Fruit fly (Drosophila melanogaster): Measurements from ENCODE around the gene CG10431.

CG10431 gene

DNA sequence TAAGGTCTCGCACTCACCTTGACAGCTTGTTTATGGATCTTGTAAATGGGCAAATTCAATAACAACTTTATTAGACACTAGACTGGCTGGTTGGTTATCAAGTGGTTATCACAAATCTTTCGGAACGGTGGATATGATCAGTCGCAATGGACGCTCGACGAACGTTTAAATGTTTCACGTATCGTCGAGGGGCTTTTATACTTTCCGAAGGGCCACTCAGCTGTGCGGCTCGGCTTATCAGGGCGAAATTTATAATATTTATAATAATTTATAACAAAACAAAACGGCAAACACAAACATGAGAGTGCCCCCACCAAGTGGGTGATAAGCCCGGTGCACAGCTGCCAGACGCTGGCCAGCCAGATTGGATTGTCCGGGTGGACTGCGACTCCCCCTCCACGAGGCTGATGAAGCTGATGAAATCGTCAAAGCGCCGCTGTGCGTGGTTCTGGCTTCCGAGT, 20.2 kb upstream of the CG10431 start, which contains the start of gene CG10621:
TSS of gene CG10621 (minus strand) at position 177 of the 461 bp plus-strand sequence.
- TF ChIP-seq net (GFP tag; optimal IDR thresholded peaks at IDR 0.05): peak; percentile 33
- TF ChIP-seq ss (GFP tag; optimal IDR thresholded peaks at IDR 0.05): peak in 1 of 2 experiments; percentile 32
- 0 out of 3 replicates have a peak, but pooled peaks have one; percentile 24 for TF ChIP-seq CG8119 (GFP tag; IDR thresholded peaks at IDR 0.05)
- TF ChIP-seq CG3919 (GFP tag; optimal IDR thresholded peaks at IDR 0.05): no peak
- TF ChIP-seq CG8632 (GFP tag; optimal IDR thresholded peaks at IDR 0.05): no peak
- no peak for TF ChIP-seq Lpt (GFP tag; optimal IDR thresholded peaks at IDR 0.05)
- TF ChIP-seq fkh (GFP tag; optimal IDR thresholded peaks at IDR 0.05): peak; percentile 35
- peak; percentile 57 for TF ChIP-seq CG6854 (GFP tag; optimal IDR thresholded peaks at IDR 0.05)
- TF ChIP-seq CG6808 (GFP tag; optimal IDR thresholded peaks at IDR 0.05): peak; percentile 4
- 0 out of 3 replicates have a peak, but pooled peaks have one; percentile 34 for TF ChIP-seq CG6163 (GFP tag; IDR thresholded peaks at IDR 0.05)
- TF ChIP-seq CG6792 (GFP tag; optimal IDR thresholded peaks at IDR 0.05): no peak
- no peak for TF ChIP-seq CG34406 (GFP tag; optimal IDR thresholded peaks at IDR 0.05)
- peak; percentile 97 for TF ChIP-seq svp (GFP tag)
- TF ChIP-seq Ets21C (GFP tag; optimal IDR thresholded peaks at IDR 0.05): no peak
- peak; percentile 79 for TF ChIP-seq vri (GFP tag; optimal IDR thresholded peaks at IDR 0.05)
- TF ChIP-seq Sox102F (GFP tag; optimal IDR thresholded peaks at IDR 0.05): peak; percentile 20

DNA sequence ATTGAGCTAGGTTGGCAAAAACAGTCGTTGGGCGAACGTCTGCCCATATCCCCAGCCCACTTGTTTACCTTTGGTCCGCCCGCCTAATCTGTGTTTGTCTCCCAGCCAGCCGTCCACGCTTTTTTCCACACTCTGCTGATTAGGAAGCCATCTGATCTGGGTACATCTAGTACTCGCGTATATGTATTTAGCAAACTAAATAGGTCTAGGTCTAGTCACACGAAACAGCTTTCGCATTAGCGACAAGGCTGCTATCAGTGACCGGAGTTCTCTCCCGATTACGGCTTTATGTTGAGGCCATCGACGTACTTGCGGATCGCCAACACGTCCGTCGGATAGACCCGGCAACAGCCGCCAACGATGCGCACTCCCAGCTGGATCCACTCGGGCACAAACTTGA, 18.8 kb upstream of the CG10431 start:
- TF ChIP-seq spab (GFP tag; optimal IDR thresholded peaks at IDR 0.05) (no peak), svp (GFP tag) (peak; percentile 47), CG6163 (GFP tag; IDR thresholded peaks at IDR 0.05) (no peak), fkh (GFP tag; optimal IDR thresholded peaks at IDR 0.05) (peak; percentile 38), Sox102F (GFP tag; optimal IDR thresholded peaks at IDR 0.05) (no peak), CG6808 (GFP tag; optimal IDR thresholded peaks at IDR 0.05) (no peak), CG1621 (tag; optimal IDR thresholded peaks at IDR 0.05) (no peak), CG3032 (tag; optimal IDR thresholded peaks at IDR 0.05) (no peak), Lpt (GFP tag; optimal IDR thresholded peaks at IDR 0.05) (no peak), topi (GFP tag; optimal IDR thresholded peaks at IDR 0.05) (no peak), Smox (GFP tag; optimal IDR thresholded peaks at IDR 0.05) (no peak), Blimp-1 (GFP tag; optimal IDR thresholded peaks at IDR 0.05) (no peak), CG6276 (GFP tag; optimal IDR thresholded peaks at IDR 0.05) (no peak), CG11294 (GFP tag; IDR thresholded peaks at IDR 0.05) (no peak), salr (GFP tag; optimal IDR thresholded peaks at IDR 0.05) (no peak)

- peak; percentile 82 for TF ChIP-seq CG9139 (GFP tag; optimal IDR thresholded peaks at IDR 0.05)
- peak; percentile 89 for TF ChIP-seq CG8632 (GFP tag; optimal IDR thresholded peaks at IDR 0.05)
- TF ChIP-seq Ets21C (GFP tag; optimal IDR thresholded peaks at IDR 0.05): peak; percentile 57
- peak; percentile 84 for TF ChIP-seq Gug (GFP tag; IDR thresholded peaks at IDR 0.05)
- TF ChIP-seq acj6 (GFP tag; optimal IDR thresholded peaks at IDR 0.05): peak; percentile 84
- TF ChIP-seq net (GFP tag; optimal IDR thresholded peaks at IDR 0.05): peak; percentile 80
- peak; percentile 85 for TF ChIP-seq CG16779 (tag; optimal IDR thresholded peaks at IDR 0.05)
- TF ChIP-seq CG10631 (GFP tag; optimal IDR thresholded peaks at IDR 0.05): peak; percentile 86
- no peak for TF ChIP-seq Hr38 (GFP tag; optimal IDR thresholded peaks at IDR 0.05)
- TF ChIP-seq CG6808 (GFP tag; optimal IDR thresholded peaks at IDR 0.05): peak; percentile 80
- TF ChIP-seq Eip75B (GFP tag; optimal IDR thresholded peaks at IDR 0.05): peak; percentile 71
- peak; percentile 72 for TF ChIP-seq CG1621 (tag; optimal IDR thresholded peaks at IDR 0.05)
- TF ChIP-seq Lpt (GFP tag; optimal IDR thresholded peaks at IDR 0.05): peak; percentile 69
- peak; percentile 79 for TF ChIP-seq CG6854 (GFP tag; optimal IDR thresholded peaks at IDR 0.05)
- peak; percentile 89 for TF ChIP-seq Eip93F (GFP tag; optimal IDR thresholded peaks at IDR 0.05)
- peak; percentile 93 for TF ChIP-seq eg (GFP tag; IDR thresholded peaks at IDR 0.05)
- peak; percentile 76 for TF ChIP-seq CG11902 (GFP tag; optimal IDR thresholded peaks at IDR 0.05)
- peak; percentile 92 for TF ChIP-seq svp (GFP tag)
- peak; percentile 65 for TF ChIP-seq Smox (GFP tag; optimal IDR thresholded peaks at IDR 0.05)
- peak; percentile 86 for TF ChIP-seq CG6792 (GFP tag; optimal IDR thresholded peaks at IDR 0.05)
- peak; percentile 92 for TF ChIP-seq Ets96B (tag; optimal IDR thresholded peaks at IDR 0.05)
- TF ChIP-seq fkh (GFP tag; optimal IDR thresholded peaks at IDR 0.05): peak; percentile 82
- TF ChIP-seq Sox102F (GFP tag; optimal IDR thresholded peaks at IDR 0.05): peak; percentile 82
- peak; percentile 88 for TF ChIP-seq achi (GFP tag; optimal IDR thresholded peaks at IDR 0.05)
- TF ChIP-seq CG34406 (GFP tag; optimal IDR thresholded peaks at IDR 0.05): peak; percentile 89
- peak; percentile 56 for TF ChIP-seq CG4318 (GFP tag; optimal IDR thresholded peaks at IDR 0.05)
- TF ChIP-seq esn (GFP tag; optimal IDR thresholded peaks at IDR 0.05): peak; percentile 88
- peak; percentile 69 for TF ChIP-seq Hr4 (GFP tag; optimal IDR thresholded peaks at IDR 0.05)
- TF ChIP-seq Sox14 (GFP tag; optimal IDR thresholded peaks at IDR 0.05): peak; percentile 86
- TF ChIP-seq Hr39 (GFP tag; optimal IDR thresholded peaks at IDR 0.05): peak; percentile 59
- TF ChIP-seq CG6276 (GFP tag; optimal IDR thresholded peaks at IDR 0.05): peak; percentile 78
- peak; percentile 93 for TF ChIP-seq dsx (GFP tag; optimal IDR thresholded peaks at IDR 0.05; ENCODE audit: poor library complexity, severe bottlenecking)
- peak; percentile 85 for TF ChIP-seq CG7368 (GFP tag; optimal IDR thresholded peaks at IDR 0.05)
These were observed 17.3 kb upstream of the CG10431 start, which contains the start of gene Bhmt for dm6 chr2L:18957142-18957674. TSS of gene Bhmt (minus strand) at chr2L:18957311.

All from whole organism, prepupa.